Fruit fly (Drosophila melanogaster): ENCODE measurements around the gene CG7322.
A peak's percentile ranks its signal among the peaks of the same experiment; 100 is the strongest.

The CG7322 gene

DNA sequence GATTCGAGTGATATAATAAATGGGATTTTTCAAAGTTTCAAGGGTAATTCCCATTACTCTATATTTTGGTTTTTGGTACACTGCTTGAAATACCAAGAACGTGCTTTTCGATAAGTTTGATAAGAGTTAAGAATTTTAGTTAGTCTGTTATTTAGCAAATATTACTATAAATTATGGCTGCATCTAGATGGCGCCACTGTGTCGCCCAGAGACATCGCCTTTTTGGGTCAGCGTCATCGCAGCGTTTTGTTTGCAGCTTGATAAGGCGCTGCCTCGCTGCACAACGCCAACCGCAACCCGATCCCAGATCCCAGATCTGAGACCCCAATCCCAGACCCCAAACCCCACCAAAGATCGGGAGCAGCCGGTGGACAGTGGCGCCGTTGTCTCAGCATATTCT lies 19.1 kb downstream of the CG7322 start:
- TF ChIP-seq Mnt (GFP tag; optimal IDR thresholded peaks at IDR 0.05) (no peak), Hr96 (GFP tag; optimal IDR thresholded peaks at IDR 0.05) (no peak), toe (GFP tag; optimal IDR thresholded peaks at IDR 0.05) (no peak), Clk (GFP tag; optimal IDR thresholded peaks at IDR 0.05) (no peak), CG5204 (GFP tag; optimal IDR thresholded peaks at IDR 0.05) (no peak), cnc (optimal IDR thresholded peaks at IDR 0.05) (no peak), CG33017 (tag; optimal IDR thresholded peaks at IDR 0.05) (no peak), CG12768 (GFP tag; optimal IDR thresholded peaks at IDR 0.05) (no peak), bab1 (GFP tag; optimal IDR thresholded peaks at IDR 0.05) (no peak), CG7101 (tag; optimal IDR thresholded peaks at IDR 0.05) (no peak), CG7045 (GFP tag; optimal IDR thresholded peaks at IDR 0.05) (no peak), ovo (GFP tag; optimal IDR thresholded peaks at IDR 0.05) (no peak), Crg-1 (GFP tag; optimal IDR thresholded peaks at IDR 0.05) (no peak), CG11617 (GFP tag; optimal IDR thresholded peaks at IDR 0.05) (no peak), tj (GFP tag; optimal IDR thresholded peaks at IDR 0.05) (no peak), cic (GFP tag; optimal IDR thresholded peaks at IDR 0.05) (no peak), CG1620 (GFP tag; optimal IDR thresholded peaks at IDR 0.05) (no peak), kay (GFP tag; ENCODE audit: borderline replicate concordance) (no peak)

dm6 chrX:18837046-18837445 lies 20.5 kb downstream of the CG7322 start:
- TF ChIP-seq cnc (optimal IDR thresholded peaks at IDR 0.05), result no peak
- TF ChIP-seq kay (GFP tag; ENCODE audit: borderline replicate concordance), result peak; percentile 54
- TF ChIP-seq pad (GFP tag; optimal IDR thresholded peaks at IDR 0.05), result no peak
- TF ChIP-seq tj (GFP tag; optimal IDR thresholded peaks at IDR 0.05), result peak; percentile 30
- peak; percentile 46 for TF ChIP-seq CG11617 (GFP tag; optimal IDR thresholded peaks at IDR 0.05)
- no peak for TF ChIP-seq CG12768 (GFP tag; optimal IDR thresholded peaks at IDR 0.05)
- no peak for TF ChIP-seq Crg-1 (GFP tag; optimal IDR thresholded peaks at IDR 0.05)
- TF ChIP-seq CG7101 (tag; optimal IDR thresholded peaks at IDR 0.05), result peak; percentile 58
- peak; percentile 59 for TF ChIP-seq cic (GFP tag; optimal IDR thresholded peaks at IDR 0.05)
- TF ChIP-seq Clk (GFP tag; optimal IDR thresholded peaks at IDR 0.05), result no peak
- no peak for TF ChIP-seq bab1 (GFP tag; optimal IDR thresholded peaks at IDR 0.05)
- no peak for TF ChIP-seq CG5204 (GFP tag; optimal IDR thresholded peaks at IDR 0.05)
- TF ChIP-seq Hr96 (GFP tag; optimal IDR thresholded peaks at IDR 0.05), result peak; percentile 36
- TF ChIP-seq CG7045 (GFP tag; optimal IDR thresholded peaks at IDR 0.05), result no peak
- TF ChIP-seq ovo (GFP tag; optimal IDR thresholded peaks at IDR 0.05), result no peak
- TF ChIP-seq CG14711 (tag; optimal IDR thresholded peaks at IDR 0.05), result no peak
- no peak for TF ChIP-seq CG33017 (tag; optimal IDR thresholded peaks at IDR 0.05)
- no peak for TF ChIP-seq CG1620 (GFP tag; optimal IDR thresholded peaks at IDR 0.05)
- no peak for TF ChIP-seq toe (GFP tag; optimal IDR thresholded peaks at IDR 0.05)
- TF ChIP-seq Mnt (GFP tag; optimal IDR thresholded peaks at IDR 0.05), result peak; percentile 8

DNA sequence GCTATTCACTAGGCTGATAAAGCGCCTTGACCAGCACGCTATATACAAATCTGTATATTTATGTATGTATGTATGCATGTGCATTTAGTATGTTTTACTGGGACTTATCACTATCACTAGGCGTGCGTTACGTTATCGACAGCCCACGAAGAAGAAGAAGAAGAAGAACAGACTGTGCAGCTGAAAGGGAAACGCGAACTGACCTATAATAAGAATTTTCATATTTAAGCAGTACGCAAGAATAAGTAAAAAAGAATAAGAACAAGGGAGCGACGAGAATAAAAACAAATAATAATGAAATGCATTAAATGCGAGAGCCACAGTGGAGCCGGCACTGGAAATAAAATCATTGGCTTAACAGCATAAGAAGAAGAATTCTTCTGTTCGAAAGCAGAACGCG lies 21.2 kb downstream of the CG7322 start:
- peak; percentile 61 for TF ChIP-seq cic (GFP tag; optimal IDR thresholded peaks at IDR 0.05)
- TF ChIP-seq Clk (GFP tag; optimal IDR thresholded peaks at IDR 0.05), result no peak

dm6 chrX:18835500-18835899 lies 22.1 kb downstream of the CG7322 start:
- TF ChIP-seq CG11617 (GFP tag; optimal IDR thresholded peaks at IDR 0.05) (no peak), CG1620 (GFP tag; optimal IDR thresholded peaks at IDR 0.05) (no peak), Clk (GFP tag; optimal IDR thresholded peaks at IDR 0.05) (no peak), Crg-1 (GFP tag; optimal IDR thresholded peaks at IDR 0.05) (no peak), bab1 (GFP tag; optimal IDR thresholded peaks at IDR 0.05) (no peak), CG5204 (GFP tag; optimal IDR thresholded peaks at IDR 0.05) (no peak), Mnt (GFP tag; optimal IDR thresholded peaks at IDR 0.05) (no peak), toe (GFP tag; optimal IDR thresholded peaks at IDR 0.05) (no peak), cnc (optimal IDR thresholded peaks at IDR 0.05) (no peak), tj (GFP tag; optimal IDR thresholded peaks at IDR 0.05) (no peak), Hr96 (GFP tag; optimal IDR thresholded peaks at IDR 0.05) (no peak), CG12768 (GFP tag; optimal IDR thresholded peaks at IDR 0.05) (no peak), cic (GFP tag; optimal IDR thresholded peaks at IDR 0.05) (no peak), CG7045 (GFP tag; optimal IDR thresholded peaks at IDR 0.05) (no peak), ovo (GFP tag; optimal IDR thresholded peaks at IDR 0.05) (peak; percentile 86), pad (GFP tag; optimal IDR thresholded peaks at IDR 0.05) (peak; percentile 43), kay (GFP tag; ENCODE audit: borderline replicate concordance) (peak; percentile 79)

- peak; percentile 23 for TF ChIP-seq CG7101 (tag; optimal IDR thresholded peaks at IDR 0.05)
- TF ChIP-seq Hr96 (GFP tag; optimal IDR thresholded peaks at IDR 0.05), result no peak
- no peak for TF ChIP-seq cic (GFP tag; optimal IDR thresholded peaks at IDR 0.05)
These were observed 22.6 kb downstream of the CG7322 start for dm6 chrX:18835003-18835402.

- TF ChIP-seq Clk (GFP tag; optimal IDR thresholded peaks at IDR 0.05) (no peak), bab1 (GFP tag; optimal IDR thresholded peaks at IDR 0.05) (peak; percentile 19), Crg-1 (GFP tag; optimal IDR thresholded peaks at IDR 0.05) (no peak), CG7101 (tag; optimal IDR thresholded peaks at IDR 0.05) (peak; percentile 45), CG14711 (tag; optimal IDR thresholded peaks at IDR 0.05) (peak; percentile 44), cic (GFP tag; optimal IDR thresholded peaks at IDR 0.05) (no peak), Mnt (GFP tag; optimal IDR thresholded peaks at IDR 0.05) (no peak), ovo (GFP tag; optimal IDR thresholded peaks at IDR 0.05) (no peak)
These were observed 23.2 kb downstream of the CG7322 start for dm6 chrX:18834399-18834798.

dm6 chrX:18832371-18832852 lies 25.1 kb downstream of the CG7322 start, which contains the start of gene Pvf1:
Gene Pvf1, plus strand, starts transcription at chrX:18832682.
- no peak for TF ChIP-seq Hr96 (GFP tag; optimal IDR thresholded peaks at IDR 0.05)
- TF ChIP-seq CG7101 (tag; optimal IDR thresholded peaks at IDR 0.05), result peak; percentile 47
- TF ChIP-seq CG14711 (tag; optimal IDR thresholded peaks at IDR 0.05), result no peak
- peak; percentile 23 for TF ChIP-seq Mnt (GFP tag; optimal IDR thresholded peaks at IDR 0.05)
- TF ChIP-seq toe (GFP tag; optimal IDR thresholded peaks at IDR 0.05), result no peak
- TF ChIP-seq CG1620 (GFP tag; optimal IDR thresholded peaks at IDR 0.05), result no peak
- peak; percentile 5 for TF ChIP-seq CG12768 (GFP tag; optimal IDR thresholded peaks at IDR 0.05)
- TF ChIP-seq pad (GFP tag; optimal IDR thresholded peaks at IDR 0.05), result peak; percentile 54
- TF ChIP-seq tj (GFP tag; optimal IDR thresholded peaks at IDR 0.05), result peak; percentile 18
- TF ChIP-seq kay (GFP tag; ENCODE audit: borderline replicate concordance), result no peak
- no peak for TF ChIP-seq cnc (optimal IDR thresholded peaks at IDR 0.05)
- no peak for TF ChIP-seq CG7045 (GFP tag; optimal IDR thresholded peaks at IDR 0.05)
- TF ChIP-seq bab1 (GFP tag; optimal IDR thresholded peaks at IDR 0.05), result peak; percentile 47
- TF ChIP-seq CG33017 (tag; optimal IDR thresholded peaks at IDR 0.05), result no peak
- TF ChIP-seq ovo (GFP tag; optimal IDR thresholded peaks at IDR 0.05), result peak; percentile 63

Measured in whole organism, adult.